Fruit fly (Drosophila melanogaster) whole organism, embryonic: ENCODE data around the gene nmdyn-D6.

Source experiments
- CG11247 ChIP-seq: fragments of 200-800 bp; sonication (Bioruptor generic); IDR thresholded peaks from 2 replicates; pipeline ENCODE4 v1.3.6; 2022; ENCODE audit warnings: missing biosample characterization, missing genetic modification characterization
- CG12299 ChIP-seq: fragments of 200-800 bp; sonication (Bioruptor generic); optimal IDR thresholded peaks from 2 replicates; lab custom pipeline; 2018; ENCODE audit warnings: missing biosample characterization, mild to moderate bottlenecking, missing genetic modification characterization
- CG12744 ChIP-seq: fragments of 200-800 bp; sonication (Bioruptor generic); optimal IDR thresholded peaks from 2 replicates; lab custom pipeline; 2016; ENCODE audit warnings: missing biosample characterization, missing genetic modification characterization
- CG12769 ChIP-seq: fragments of 200-800 bp; sonication (Bioruptor generic); optimal IDR thresholded peaks from 2 replicates; lab custom pipeline; 2019; ENCODE audit warnings: missing biosample characterization, mild to moderate bottlenecking, missing genetic modification characterization, moderate library complexity
- CG1602 ChIP-seq: fragments of 200-800 bp; sonication (Bioruptor generic); optimal IDR thresholded peaks from 3 replicates; lab custom pipeline; 2016; ENCODE audit warnings: missing biosample characterization, missing genetic modification characterization
- CG18262 ChIP-seq: fragments of 200-800 bp; optimal IDR thresholded peaks from 3 replicates; lab custom pipeline; 2019; ENCODE audit warnings: missing biosample characterization, mild to moderate bottlenecking, missing genetic modification characterization, moderate library complexity
- CG31388 ChIP-seq: fragments of 200-800 bp; sonication (Bioruptor generic); optimal IDR thresholded peaks from 2 replicates; lab custom pipeline; 2016; ENCODE audit warnings: missing biosample characterization, missing genetic modification characterization
- CG32767 ChIP-seq: fragments of 200-800 bp; sonication (Bioruptor generic); IDR thresholded peaks from 2 replicates; pipeline ENCODE4 v1.3.6; 2022; ENCODE audit warnings: missing biosample characterization, missing genetic modification characterization
- CG34224 ChIP-seq: fragments of 200-800 bp; sonication (Bioruptor generic); IDR thresholded peaks from 3 replicates; pipeline ENCODE4 v1.3.6; 2022; ENCODE audit warnings: missing biosample characterization, missing genetic modification characterization; ENCODE audit not compliant: partially characterized antibody
- CG4282 ChIP-seq: fragments of 200-800 bp; sonication (Bioruptor generic); optimal IDR thresholded peaks from 2 replicates; lab custom pipeline; 2016; ENCODE audit warnings: missing biosample characterization, missing genetic modification characterization
- CG43689 ChIP-seq: fragments of 200-800 bp; sonication (Bioruptor generic); IDR thresholded peaks from 2 replicates; pipeline ENCODE4 v1.3.6; 2022; ENCODE audit warnings: missing biosample characterization, missing genetic modification characterization
- CG4424 ChIP-seq: fragments of 200-800 bp; sonication (Bioruptor generic); optimal IDR thresholded peaks from 3 replicates; lab custom pipeline; 2016; ENCODE audit warnings: missing biosample characterization, missing genetic modification characterization
- CG6254 ChIP-seq: fragments of 200-800 bp; sonication (Bioruptor generic); optimal IDR thresholded peaks from 3 replicates; lab custom pipeline; 2017; ENCODE audit warnings: mild to moderate bottlenecking, missing biosample characterization, missing genetic modification reagents, missing genetic modification characterization
- CG6683 ChIP-seq: fragments of 200-800 bp; sonication (Bioruptor generic); optimal IDR thresholded peaks from 2 replicates; lab custom pipeline; 2017; ENCODE audit warnings: missing biosample characterization, mild to moderate bottlenecking, missing genetic modification characterization, missing genetic modification reagents
- CG6813 ChIP-seq: fragments of 200-800 bp; sonication (Bioruptor generic); optimal IDR thresholded peaks from 2 replicates; lab custom pipeline; 2017; ENCODE audit warnings: missing biosample characterization, missing genetic modification characterization, mild to moderate bottlenecking, moderate library complexity, missing genetic modification reagents
- CG7271 ChIP-seq: fragments of 200-800 bp; sonication (Bioruptor generic); optimal IDR thresholded peaks from 2 replicates; lab custom pipeline; 2018; ENCODE audit warnings: missing biosample characterization, mild to moderate bottlenecking, missing genetic modification characterization, moderate library complexity
- CG8944 ChIP-seq: fragments of 200-800 bp; sonication (Bioruptor generic); optimal IDR thresholded peaks from 3 replicates; lab custom pipeline; 2016; ENCODE audit warnings: missing biosample characterization, missing genetic modification characterization
- CG9797 ChIP-seq: fragments of 200-800 bp; sonication (Bioruptor generic); optimal IDR thresholded peaks from 3 replicates; lab custom pipeline; 2018; ENCODE audit warnings: missing biosample characterization, mild to moderate bottlenecking, missing genetic modification characterization
- D19A ChIP-seq: fragments of 200-800 bp; optimal IDR thresholded peaks from 3 replicates; lab custom pipeline; 2019; ENCODE audit warnings: missing biosample characterization, mild to moderate bottlenecking, missing genetic modification characterization, moderate library complexity
- Gsc ChIP-seq: fragments of 200-800 bp; sonication (Bioruptor generic); IDR thresholded peaks from 2 replicates; pipeline ENCODE4 v1.3.6; 2022; ENCODE audit warnings: missing biosample characterization, missing genetic modification characterization
- HLH4C ChIP-seq: fragments of 200-800 bp; sonication (Bioruptor generic); IDR thresholded peaks from 3 replicates; pipeline ENCODE4 v1.3.6; 2022; ENCODE audit warnings: missing biosample characterization, missing genetic modification characterization; ENCODE audit not compliant: partially characterized antibody
- Hr78 ChIP-seq, 2 experiments: fragments of 200-800 bp in 1 of 2; fragments of >200 bp in 1 of 2; sonication (Bioruptor generic) in 1 of 2; optimal IDR thresholded peaks; 2 replicates each; lab custom pipeline; 2017 to 2019; ENCODE audit warnings: missing biosample characterization in 2 of 2, missing genetic modification characterization in 2 of 2, mild to moderate bottlenecking in 1 of 2, moderate library complexity in 1 of 2
- Lpt ChIP-seq: fragments of >200 bp; optimal IDR thresholded peaks from 2 replicates; lab custom pipeline; 2018; ENCODE audit warnings: missing biosample characterization, missing genetic modification characterization
- Nf-YB ChIP-seq: fragments of 200-800 bp; sonication (Bioruptor generic); optimal IDR thresholded peaks from 3 replicates; lab custom pipeline; 2019; ENCODE audit warnings: missing biosample characterization, mild to moderate bottlenecking, missing genetic modification characterization, moderate library complexity
- Oli ChIP-seq: fragments of 200-800 bp; sonication (Bioruptor generic); optimal IDR thresholded peaks from 2 replicates; lab custom pipeline; 2018; ENCODE audit warnings: missing biosample characterization, mild to moderate bottlenecking, missing genetic modification characterization, moderate library complexity
- PHDP ChIP-seq: fragments of 200-800 bp; sonication (Bioruptor generic); optimal IDR thresholded peaks from 3 replicates; lab custom pipeline; 2018; ENCODE audit warnings: missing biosample characterization, mild to moderate bottlenecking, missing genetic modification characterization, moderate library complexity
- Taf1 ChIP-seq: fragments of 200-800 bp; sonication (Bioruptor generic); IDR thresholded peaks from 2 replicates; pipeline ENCODE4 v1.3.6; 2022; ENCODE audit warnings: missing biosample characterization, missing genetic modification characterization
- Trl ChIP-seq, 3 experiments: fragments of >200 bp in 2 of 3; fragments of 200-800 bp in 1 of 3; sonication (Bioruptor generic) in 1 of 3; optimal IDR thresholded peaks; 2 replicates in 1 of 3; 3 replicates in 2 of 3; lab custom pipeline; 2016 to 2017; ENCODE audit warnings: missing biosample characterization in 1 of 3, missing genetic modification characterization in 1 of 3
- dimm ChIP-seq: fragments of 200-800 bp; sonication (Bioruptor generic); IDR thresholded peaks from 2 replicates; pipeline ENCODE4 v1.3.6; 2022; ENCODE audit warnings: missing biosample characterization, missing genetic modification characterization
- dpn ChIP-seq, 2 experiments: fragments of 200-800 bp; sonication (Bioruptor generic); optimal IDR thresholded peaks; 3 replicates each; lab custom pipeline; 2016; ENCODE audit warnings: missing biosample characterization in 2 of 2, missing genetic modification characterization in 2 of 2
- eyg ChIP-seq: fragments of 200-800 bp; sonication (Bioruptor generic); optimal IDR thresholded peaks from 3 replicates; lab custom pipeline; 2016; ENCODE audit warnings: missing biosample characterization, missing genetic modification characterization
- gem ChIP-seq: fragments of 200-800 bp; sonication (Bioruptor generic); optimal IDR thresholded peaks from 2 replicates; lab custom pipeline; 2019; ENCODE audit warnings: missing biosample characterization, mild to moderate bottlenecking, missing genetic modification characterization, moderate library complexity
- gt ChIP-seq: fragments of 200-800 bp; sonication (Bioruptor generic); IDR thresholded peaks from 2 replicates; pipeline ENCODE4 v1.3.6; 2022; ENCODE audit warnings: missing biosample characterization, missing genetic modification characterization
- klu ChIP-seq: fragments of 200-800 bp; sonication (Bioruptor generic); IDR thresholded peaks from 2 replicates; pipeline ENCODE4 v1.3.6; 2022; ENCODE audit warnings: missing biosample characterization, missing genetic modification characterization
- maf-S ChIP-seq: fragments of 200-800 bp; sonication (Bioruptor generic); optimal IDR thresholded peaks from 2 replicates; lab custom pipeline; 2016; ENCODE audit warnings: missing biosample characterization, missing genetic modification characterization
- mam ChIP-seq: fragments of 200-800 bp; sonication (Bioruptor generic); optimal IDR thresholded peaks from 3 replicates; lab custom pipeline; 2016; ENCODE audit warnings: missing biosample characterization, missing genetic modification characterization
- p53 ChIP-seq: fragments of 200-800 bp; sonication (Bioruptor generic); optimal IDR thresholded peaks from 2 replicates; lab custom pipeline; 2016; ENCODE audit warnings: missing biosample characterization, missing genetic modification characterization
- pho ChIP-seq: fragments of 200-800 bp; sonication (Bioruptor generic); optimal IDR thresholded peaks from 2 replicates; lab custom pipeline; 2016; ENCODE audit warnings: missing biosample characterization, missing genetic modification characterization
- salm ChIP-seq: fragments of 200-800 bp; sonication (Bioruptor generic); optimal IDR thresholded peaks from 2 replicates; lab custom pipeline; 2018; ENCODE audit warnings: missing biosample characterization, mild to moderate bottlenecking, missing genetic modification characterization
- sna ChIP-seq: fragments of 200-800 bp; sonication (Bioruptor generic); IDR thresholded peaks from 2 replicates; pipeline ENCODE4 v1.3.6; 2022; ENCODE audit warnings: missing biosample characterization, missing genetic modification characterization; ENCODE audit not compliant: partially characterized antibody
- so ChIP-seq: fragments of 200-800 bp; sonication (Bioruptor generic); IDR thresholded peaks from 3 replicates; pipeline ENCODE4 v1.3.6; 2022; ENCODE audit warnings: missing biosample characterization, missing genetic modification characterization
- ssp ChIP-seq: fragments of 200-800 bp; sonication (Bioruptor generic); IDR thresholded peaks from 2 replicates; pipeline ENCODE4 v1.3.6; 2022; ENCODE audit warnings: missing biosample characterization, missing genetic modification characterization
- sug ChIP-seq: fragments of 200-800 bp; optimal IDR thresholded peaks from 2 replicates; lab custom pipeline; 2019; ENCODE audit warnings: missing biosample characterization, mild to moderate bottlenecking, missing genetic modification characterization, moderate library complexity
- tll ChIP-seq, 2 experiments: fragments of 200-800 bp in 1 of 2; fragments of >200 bp in 1 of 2; sonication (Bioruptor generic) in 1 of 2; optimal IDR thresholded peaks; 2 replicates each; lab custom pipeline; 2017 to 2019; ENCODE audit warnings: missing biosample characterization in 2 of 2, missing genetic modification characterization in 2 of 2, mild to moderate bottlenecking in 1 of 2, moderate library complexity in 1 of 2
- unc-4 ChIP-seq: fragments of 200-800 bp; sonication (Bioruptor generic); IDR thresholded peaks from 2 replicates; pipeline ENCODE4 v1.3.6; 2022; ENCODE audit warnings: missing biosample characterization, missing genetic modification characterization; ENCODE audit not compliant: partially characterized antibody
- vvl ChIP-seq: fragments of 200-800 bp; sonication (Bioruptor generic); IDR thresholded peaks from 2 replicates; pipeline ENCODE4 v1.3.6; 2022; ENCODE audit warnings: missing biosample characterization, missing genetic modification characterization
- wor ChIP-seq: fragments of 200-800 bp; sonication (Bioruptor generic); IDR thresholded peaks from 2 replicates; pipeline ENCODE4 v1.3.6; 2022; ENCODE audit warnings: missing biosample characterization, missing genetic modification characterization
- zen ChIP-seq: fragments of 200-800 bp; sonication (Bioruptor generic); optimal IDR thresholded peaks from 3 replicates; lab custom pipeline; 2018; ENCODE audit warnings: missing biosample characterization, mild to moderate bottlenecking, missing genetic modification characterization, moderate library complexity
- zen2 ChIP-seq: fragments of 200-800 bp; sonication (Bioruptor generic); IDR thresholded peaks from 3 replicates; pipeline ENCODE4 v1.3.6; 2022; ENCODE audit warnings: missing biosample characterization, missing genetic modification characterization; ENCODE audit not compliant: partially characterized antibody

nmdyn-D6 gene

dm6 chrX:14602421-14602846 lies 19.0 kb downstream of the nmdyn-D6 start, which contains the start of gene sbm (continued):
- TF ChIP-seq CG1602 (GFP tag; lab: Kevin White, UChicago) (peak; percentile 32), unc-4 (GFP tag; lab: Robert Waterston, UW) (peak; percentile 56), Oli (tag; lab: Kevin White, UChicago) (peak; percentile 22), HLH4C (GFP tag; lab: Robert Waterston, UW) (peak; percentile 90), CG18262 (no peak), ssp (peak; percentile 33; the same call in 1 of the 2 replicates), pho (GFP tag; lab: Kevin White, UChicago) (peak; percentile 49), CG11247 (GFP tag; lab: Robert Waterston, UW) (0 out of 2 replicates have a peak, but pooled peaks have one; percentile 26), sug (tag; lab: Kevin White, UChicago) (no peak), vvl (GFP tag; lab: Robert Waterston, UW) (peak; percentile 63), Taf1 (GFP tag; lab: Robert Waterston, UW) (no peak; the same call in 1 of the 2 replicates), p53 (GFP tag; lab: Kevin White, UChicago) (peak; percentile 56), Gsc (GFP tag; lab: Robert Waterston, UW) (no peak), Nf-YB (GFP tag; lab: Kevin White, UChicago) (no peak), salm (no peak), CG7271 (tag; lab: Kevin White, UChicago) (no peak), CG32767 (GFP tag; lab: Robert Waterston, UW) (0 out of 2 replicates have a peak, but pooled peaks have one; percentile 10), sna (GFP tag; lab: Robert Waterston, UW) (peak; percentile 61; the same call in 1 of the 2 replicates), CG12769 (tag; lab: Kevin White, UChicago) (no peak), CG6254 (GFP tag; lab: Kevin White, UChicago) (no peak), CG43689 (no peak), CG9797 (GFP tag; lab: Kevin White, UChicago) (no peak), CG12744 (GFP tag; lab: Kevin White, UChicago) (no peak), CG8944 (GFP tag; lab: Kevin White, UChicago) (peak; percentile 54), Trl (optimal IDR thresholded peaks at IDR 0.05; lab: Kevin White, UChicago) (no peak), Trl (GFP tag; optimal IDR thresholded peaks at IDR 0.05; lab: Kevin White, UChicago) (peak; percentile 39), CG31388 (GFP tag; lab: Kevin White, UChicago) (no peak), D19A (tag; lab: Kevin White, UChicago) (peak; percentile 31), mam (GFP tag; lab: Kevin White, UChicago) (peak; percentile 63), Lpt (GFP tag; lab: Kevin White, UChicago) (no peak), dimm (GFP tag; lab: Robert Waterston, UW) (no peak), gem (tag; lab: Kevin White, UChicago) (peak; percentile 31), CG6683 (GFP tag; lab: Kevin White, UChicago) (no peak), klu (no peak), wor (GFP tag; lab: Robert Waterston, UW) (no peak), CG4282 (GFP tag; lab: Kevin White, UChicago) (peak; percentile 36), PHDP (no peak), CG4424 (GFP tag; lab: Kevin White, UChicago) (peak; percentile 35), Hr78 (GFP tag; optimal IDR thresholded peaks at IDR 0.05; lab: Kevin White, UChicago) (no peak), dpn (GFP tag; optimal IDR thresholded peaks at IDR 0.05; lab: Kevin White, UChicago) (peak in 1 of 2 experiments; percentile 57), zen2 (GFP tag; lab: Robert Waterston, UW) (peak; percentile 42; the same call in 2 of the 3 replicates), gt (GFP tag; lab: Robert Waterston, UW) (no peak), maf-S (GFP tag; lab: Kevin White, UChicago) (peak; percentile 26), tll (GFP tag; optimal IDR thresholded peaks at IDR 0.05; lab: Kevin White, UChicago) (no peak), CG12299 (tag; lab: Kevin White, UChicago) (no peak), eyg (GFP tag; lab: Kevin White, UChicago) (peak; percentile 56), zen (tag; lab: Kevin White, UChicago) (no peak), CG6813 (GFP tag; lab: Kevin White, UChicago) (no peak), CG34224 (GFP tag; lab: Robert Waterston, UW) (peak; percentile 57; the same call in 2 of the 3 replicates), so (peak; percentile 47; the same call in 1 of the 3 replicates)
